Worm (Caenorhabditis elegans): ENCODE measurements around the gene C25D7.10.

Gene C25D7.10

ce11 chrV:15059534-15059933 is 7.7 kb upstream of the C25D7.10 start, which contains the start of the genes mcm-3 and C25D7.15:
Gene mcm-3, minus strand, starts transcription at chrV:15059599.
Gene C25D7.15, plus strand, starts transcription at chrV:15059808.
- TF ChIP-seq sdc-2 (tag; optimal IDR thresholded peaks at IDR 0.05) = no peak
- TF ChIP-seq fkh-6 (tag; optimal IDR thresholded peaks at IDR 0.05) = no peak
- no peak for TF ChIP-seq pha-2 (tag; optimal IDR thresholded peaks at IDR 0.05)
- TF ChIP-seq C38D4.7 (GFP tag; optimal IDR thresholded peaks at IDR 0.05) = no peak
- TF ChIP-seq ceh-34 (tag; optimal IDR thresholded peaks at IDR 0.05) = no peak
- TF ChIP-seq pag-3 (tag; optimal IDR thresholded peaks at IDR 0.05; ENCODE audit: borderline replicate concordance) = no peak
- TF ChIP-seq ztf-16 (tag; optimal IDR thresholded peaks at IDR 0.05) = no peak
- TF ChIP-seq sox-2 (GFP tag; IDR thresholded peaks at IDR 0.05) = no peak
- TF ChIP-seq ceh-2 (tag; optimal IDR thresholded peaks at IDR 0.05) = no peak
- no peak for TF ChIP-seq ceh-22 (tag; optimal IDR thresholded peaks at IDR 0.05)
- TF ChIP-seq gmeb-2 (tag; optimal IDR thresholded peaks at IDR 0.05) = no peak
- no peak for TF ChIP-seq unc-3 (GFP tag; conservative IDR thresholded peaks at IDR 0.05)
- TF ChIP-seq unc-3 (tag; optimal IDR thresholded peaks at IDR 0.05) = no peak
- no peak for TF ChIP-seq ceh-18 (tag; optimal IDR thresholded peaks at IDR 0.05)
- TF ChIP-seq F13H6.1 (tag; optimal IDR thresholded peaks at IDR 0.05) = no peak
- TF ChIP-seq elt-2 (tag; optimal IDR thresholded peaks at IDR 0.05) = no peak
- TF ChIP-seq fkh-10 (GFP tag; optimal IDR thresholded peaks at IDR 0.05) = no peak
- no peak for TF ChIP-seq hlh-30 (tag; optimal IDR thresholded peaks at IDR 0.05; ENCODE audit: insufficient read depth)
- TF ChIP-seq ceh-48 (tag; optimal IDR thresholded peaks at IDR 0.05) = no peak
- TF ChIP-seq hlh-15 (tag; optimal IDR thresholded peaks at IDR 0.05) = no peak
- TF ChIP-seq pros-1 (tag; optimal IDR thresholded peaks at IDR 0.05) = no peak

ce11 chrV:15060595-15060994 is 6.7 kb upstream of the C25D7.10 start:
- TF ChIP-seq pha-4 (tag; optimal IDR thresholded peaks at IDR 0.05) = no peak
- TF ChIP-seq ceh-45 (GFP tag; IDR thresholded peaks at IDR 0.05) = no peak
- TF ChIP-seq zip-5 (tag; optimal IDR thresholded peaks at IDR 0.05) = no peak
- TF ChIP-seq hlh-30 (tag; optimal IDR thresholded peaks at IDR 0.05; ENCODE audit: insufficient read depth) = no peak
- TF ChIP-seq pag-3 (tag; optimal IDR thresholded peaks at IDR 0.05; ENCODE audit: borderline replicate concordance) = no peak
- no peak for TF ChIP-seq che-1 (tag; optimal IDR thresholded peaks at IDR 0.05)
- no peak for TF ChIP-seq hlh-6 (tag; optimal IDR thresholded peaks at IDR 0.05)
- no peak for TF ChIP-seq pros-1 (tag; optimal IDR thresholded peaks at IDR 0.05)
- no peak for TF ChIP-seq ref-2 (tag; optimal IDR thresholded peaks at IDR 0.05)
- no peak for TF ChIP-seq C08G9.2 (tag; optimal IDR thresholded peaks at IDR 0.05)
- TF ChIP-seq fkh-6 (tag; optimal IDR thresholded peaks at IDR 0.05) = no peak
- no peak for TF ChIP-seq nhr-11 (tag; optimal IDR thresholded peaks at IDR 0.05)
- no peak for TF ChIP-seq ceh-18 (tag; optimal IDR thresholded peaks at IDR 0.05)
- TF ChIP-seq hlh-13 (GFP tag; optimal IDR thresholded peaks at IDR 0.05) = no peak

ce11 chrV:15063987-15064386 is 3.3 kb upstream of the C25D7.10 start, which contains the start of gene rap-2:
Gene rap-2, minus strand, starts transcription at chrV:15064087.
- TF ChIP-seq ama-1 (optimal IDR thresholded peaks at IDR 0.05) (no peak), eyg-1 (tag; optimal IDR thresholded peaks at IDR 0.05) (no peak), Y22D7AL.16 (tag; optimal IDR thresholded peaks at IDR 0.05) (no peak), nhr-232 (tag; optimal IDR thresholded peaks at IDR 0.05) (no peak), lim-6 (tag; optimal IDR thresholded peaks at IDR 0.05) (no peak)

ce11 chrV:15065068-15065744 is 2.1 kb upstream of the C25D7.10 start, which contains the start of gene C25D7.9:
Gene C25D7.9, plus strand, starts transcription at chrV:15065135.
- no peak for TF ChIP-seq C38D4.7 (GFP tag; optimal IDR thresholded peaks at IDR 0.05)
- peak; percentile 65 for TF ChIP-seq ceh-31 (tag; optimal IDR thresholded peaks at IDR 0.05)
- TF ChIP-seq ets-4 (tag; optimal IDR thresholded peaks at IDR 0.05) = peak; percentile 61
- TF ChIP-seq T23F11.4 (GFP tag; optimal IDR thresholded peaks at IDR 0.05) = no peak
- peak; percentile 22 for TF ChIP-seq ref-2 (tag; optimal IDR thresholded peaks at IDR 0.05)
- TF ChIP-seq unc-42 (tag; optimal IDR thresholded peaks at IDR 0.05) = peak; percentile 47
- TF ChIP-seq hlh-15 (tag; optimal IDR thresholded peaks at IDR 0.05) = no peak
- TF ChIP-seq hlh-6 (tag; optimal IDR thresholded peaks at IDR 0.05) = peak; percentile 16
- TF ChIP-seq ceh-34 (tag; optimal IDR thresholded peaks at IDR 0.05) = peak; percentile 32
- peak; percentile 20 for TF ChIP-seq sdc-2 (tag; optimal IDR thresholded peaks at IDR 0.05)
- TF ChIP-seq ceh-48 (tag; optimal IDR thresholded peaks at IDR 0.05) = peak; percentile 90
- peak; percentile 46 for TF ChIP-seq ceh-19 (GFP tag; optimal IDR thresholded peaks at IDR 0.05)
- TF ChIP-seq tbx-2 (tag; optimal IDR thresholded peaks at IDR 0.05) = peak; percentile 40

All from whole organism, late embryonic.